Worm (Caenorhabditis elegans) whole organism, mixed stage, embryonic: Measurements from ENCODE around the gene srd-45.

ENCODE experiments used
- lin-13 ChIP-seq: fragments of 150-350 bp; optimal IDR thresholded peaks from 2 replicates; lab custom pipeline; 2014; ENCODE audit warnings: missing biosample characterization, missing genetic modification characterization
- mab-5 ChIP-seq: fragments of 150-350 bp; optimal IDR thresholded peaks from 2 replicates; lab custom pipeline; 2014; ENCODE audit warnings: missing biosample characterization, missing genetic modification characterization
- nhr-237 ChIP-seq: fragments of 150-350 bp; optimal IDR thresholded peaks from 2 replicates; lab custom pipeline; 2014; ENCODE audit warnings: missing biosample characterization, missing genetic modification characterization
- nhr-28 ChIP-seq: fragments of 150-350 bp; optimal IDR thresholded peaks from 2 replicates; lab custom pipeline; 2014; ENCODE audit warnings: missing biosample characterization, missing genetic modification characterization
- snpc-4 ChIP-seq: fragments of 150-350 bp; optimal IDR thresholded peaks from 2 replicates; lab custom pipeline; 2014; ENCODE audit warnings: missing biosample characterization, missing genetic modification characterization
- unc-39 ChIP-seq: fragments of 150-350 bp; optimal IDR thresholded peaks from 2 replicates; lab custom pipeline; 2014; ENCODE audit warnings: missing biosample characterization, missing genetic modification characterization

- no peak for TF ChIP-seq nhr-237 (tag; lab: Kevin White, UChicago)
- TF ChIP-seq unc-39 (tag; lab: Kevin White, UChicago): no peak
- no peak for TF ChIP-seq mab-5 (tag; lab: Kevin White, UChicago)
- no peak for TF ChIP-seq nhr-28 (tag; lab: Kevin White, UChicago)
- no peak for TF ChIP-seq lin-13 (tag; lab: Kevin White, UChicago)
- no peak for TF ChIP-seq snpc-4 (tag; lab: Kevin White, UChicago)
Measured at ce11 chrX:12326424-12326823, 2.4 kb upstream of the srd-45 start, which contains the start of gene srd-41.
